Fruit fly (Drosophila melanogaster) Kc167 (cell line): ENCODE data around the gene CG17768.

Experiments used
- Myc ChIP-seq: fragments of >200 bp; optimal IDR thresholded peaks from 2 replicates; lab custom pipeline; 2017; ENCODE audit warnings: missing external identifiers
- h ChIP-seq: fragments of >200 bp; optimal IDR thresholded peaks from 3 replicates; lab custom pipeline; 2018; ENCODE audit warnings: missing external identifiers
- insv ChIP-seq: fragments of >200 bp; optimal IDR thresholded peaks from 3 replicates; lab custom pipeline; 2018; ENCODE audit warnings: missing external identifiers
- ttk ChIP-seq: sonication (Bioruptor generic); optimal IDR thresholded peaks from 2 replicates; lab custom pipeline; 2017; ENCODE audit warnings: missing external identifiers

DNA sequence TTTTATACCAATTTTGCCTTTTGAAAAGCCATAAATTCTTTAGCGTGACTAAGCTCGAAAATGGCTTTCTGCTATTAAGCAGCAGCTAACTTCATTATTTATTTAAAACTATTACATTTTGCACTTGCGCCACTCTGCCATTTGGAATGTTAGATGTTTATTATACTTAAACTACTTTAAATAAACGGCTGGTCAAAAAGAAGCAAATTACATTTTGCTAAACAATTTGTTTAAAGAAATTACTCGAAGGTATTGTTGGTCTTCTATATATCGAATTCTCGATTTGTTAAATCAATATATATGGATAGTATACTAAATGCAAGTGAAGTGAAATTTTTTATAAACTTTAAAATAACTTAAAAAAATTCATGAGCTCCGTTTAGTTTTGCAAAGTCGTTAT lies 47.3 kb upstream of the CG17768 start, which contains the start of gene ppk10:
- TF ChIP-seq h (lab: Kevin White, UChicago): no peak
- TF ChIP-seq Myc (lab: Kevin White, UChicago): no peak
- TF ChIP-seq ttk (lab: Kevin White, UChicago): no peak
- no peak for TF ChIP-seq insv (lab: Kevin White, UChicago)
